Worm (Caenorhabditis elegans): ENCODE measurements around the gene Y75B7AL.2.
A peak's percentile ranks its signal among the peaks of the same experiment; 100 is the strongest.

The Y75B7AL.2 gene

DNA sequence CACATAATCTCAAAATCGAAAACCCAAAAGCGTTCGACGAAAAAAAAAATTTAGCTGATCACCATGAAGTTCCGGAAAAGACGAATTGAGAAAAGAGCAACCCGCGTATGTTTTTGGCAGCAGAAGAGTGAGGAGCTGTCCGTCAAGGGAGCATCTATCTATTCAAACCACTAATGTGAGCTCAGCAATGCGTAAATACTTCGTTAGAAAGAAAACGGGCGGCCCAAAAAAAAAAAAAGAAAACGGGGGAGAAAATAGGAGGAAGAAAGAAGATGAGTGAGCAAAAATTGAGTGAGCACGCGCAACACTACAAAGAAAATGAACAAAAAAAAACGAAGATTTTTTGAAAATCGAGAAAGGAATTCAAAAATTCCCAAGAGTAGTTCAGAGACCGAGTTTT lies 6.4 kb upstream of the Y75B7AL.2 start:
- TF ChIP-seq repo-1 (tag; optimal IDR thresholded peaks at IDR 0.05) (no peak), athp-1 (tag; optimal IDR thresholded peaks at IDR 0.05) (no peak), ceh-100 (GFP tag; IDR thresholded peaks at IDR 0.05) (no peak), dox-1 (GFP tag; IDR thresholded peaks at IDR 0.05) (no peak), hlh-26 (GFP tag; conservative IDR thresholded peaks at IDR 0.05) (no peak), F52B5.7 (tag; optimal IDR thresholded peaks at IDR 0.05) (no peak), madf-3 (GFP tag; IDR thresholded peaks at IDR 0.05) (no peak), rpc-1 (optimal IDR thresholded peaks at IDR 0.05) (no peak), rpc-1 (tag; optimal IDR thresholded peaks at IDR 0.05) (no peak), ceh-40 (GFP tag; IDR thresholded peaks at IDR 0.05) (no peak), ama-1 (optimal IDR thresholded peaks at IDR 0.05) (no peak), ama-1 (GFP tag; optimal IDR thresholded peaks at IDR 0.05) (no peak), B0261.1 (tag; optimal IDR thresholded peaks at IDR 0.05) (no peak), snpc-1.1 (tag; optimal IDR thresholded peaks at IDR 0.05; ENCODE audit: insufficient read depth) (no peak), nfya-2 (GFP tag; IDR thresholded peaks at IDR 0.05) (no peak), lag-1 (GFP tag; IDR thresholded peaks at IDR 0.05) (no peak), rec-8 (tag; optimal IDR thresholded peaks at IDR 0.05) (no peak), efl-1 (GFP tag; optimal IDR thresholded peaks at IDR 0.05) (no peak), K11D2.4 (GFP tag; IDR thresholded peaks at IDR 0.05) (no peak)

DNA sequence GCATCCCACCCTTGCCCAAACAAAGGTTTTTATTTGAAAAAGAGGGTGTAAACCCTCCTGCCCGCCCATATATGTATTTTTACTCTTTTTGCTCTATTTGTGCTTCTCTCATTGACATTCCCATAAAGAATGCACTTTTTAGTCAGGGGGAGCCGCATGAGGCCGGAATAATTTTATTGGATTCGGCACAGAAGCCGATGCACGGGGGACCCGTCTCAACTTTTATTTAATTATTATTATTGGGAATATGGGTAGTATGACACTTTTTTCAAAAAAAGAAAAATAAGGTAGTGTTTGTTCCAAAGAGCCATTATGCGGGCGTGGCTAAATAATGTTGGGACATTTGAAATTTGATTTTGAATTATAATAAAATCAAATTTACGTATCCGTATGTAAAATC lies 4.1 kb upstream of the Y75B7AL.2 start:
- TF ChIP-seq lir-1 (GFP tag; conservative IDR thresholded peaks at IDR 0.05) (no peak), B0019.2 (GFP tag; conservative IDR thresholded peaks at IDR 0.05) (no peak), ceh-100 (GFP tag; IDR thresholded peaks at IDR 0.05) (no peak), attf-3 (GFP tag; conservative IDR thresholded peaks at IDR 0.05) (no peak), Y53G8AR.9 (GFP tag; conservative IDR thresholded peaks at IDR 0.05) (no peak), unc-62 (GFP tag; optimal IDR thresholded peaks at IDR 0.05) (no peak)

DNA sequence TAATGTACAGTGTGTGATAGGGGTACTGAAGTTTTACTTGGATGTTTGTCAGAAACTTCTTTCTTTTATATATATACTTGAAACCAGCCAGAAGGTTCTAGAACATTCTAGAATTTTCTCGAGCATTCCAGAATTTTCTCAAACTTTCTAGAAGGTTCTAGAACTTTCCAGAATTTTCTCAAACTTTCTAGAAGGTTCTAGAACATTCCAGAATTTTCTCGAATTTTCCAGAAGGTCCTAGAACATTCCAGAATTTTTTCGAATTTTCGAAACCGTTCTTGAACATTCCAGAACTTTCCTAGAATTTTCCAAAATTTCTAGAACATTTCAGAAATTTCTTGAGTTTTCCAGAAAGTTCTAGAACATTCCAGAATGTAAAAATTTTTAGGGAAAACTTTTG lies 2.7 kb downstream of the Y75B7AL.2 start:
- TF ChIP-seq rpc-1 (optimal IDR thresholded peaks at IDR 0.05) (peak; percentile 41), rpc-1 (tag; optimal IDR thresholded peaks at IDR 0.05) (no peak), xnd-1 (tag; optimal IDR thresholded peaks at IDR 0.05) (no peak), madf-6 (GFP tag; IDR thresholded peaks at IDR 0.05) (0 out of 2 replicates have a peak, but pooled peaks have one; percentile 24), dox-1 (GFP tag; IDR thresholded peaks at IDR 0.05) (peak; percentile 63), hsf-1 (GFP tag; IDR thresholded peaks at IDR 0.05) (peak; percentile 96), D2030.7 (GFP tag; IDR thresholded peaks at IDR 0.05) (0 out of 2 replicates have a peak, but pooled peaks have one; percentile 19)

DNA sequence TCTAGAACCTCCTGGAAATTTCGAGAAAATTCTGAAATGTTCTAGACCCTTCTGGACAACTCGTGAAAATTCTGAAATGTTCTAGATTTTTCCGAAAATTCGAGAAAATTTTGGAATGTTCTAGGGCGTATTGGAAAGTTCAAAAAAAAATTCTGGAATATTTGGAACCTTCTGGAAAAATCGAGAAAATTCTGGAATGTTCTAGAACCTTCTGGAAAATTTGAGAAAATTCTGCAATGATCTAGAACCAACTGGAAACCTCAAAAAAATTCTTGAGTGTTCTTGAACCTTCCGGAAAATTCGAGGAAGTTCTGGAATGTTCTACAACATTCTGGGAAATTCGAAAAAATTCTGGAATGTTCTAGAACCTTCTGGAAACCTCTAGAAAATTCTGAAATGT lies 5.6 kb downstream of the Y75B7AL.2 start:
- TF ChIP-seq dox-1 (GFP tag; IDR thresholded peaks at IDR 0.05) (0 out of 2 replicates have a peak, but pooled peaks have one; percentile 10), rpc-1 (optimal IDR thresholded peaks at IDR 0.05) (peak; percentile 38), rpc-1 (tag; optimal IDR thresholded peaks at IDR 0.05) (no peak), hsf-1 (GFP tag; IDR thresholded peaks at IDR 0.05) (peak; percentile 90), ama-1 (optimal IDR thresholded peaks at IDR 0.05) (no peak), ama-1 (GFP tag; optimal IDR thresholded peaks at IDR 0.05) (no peak)

DNA sequence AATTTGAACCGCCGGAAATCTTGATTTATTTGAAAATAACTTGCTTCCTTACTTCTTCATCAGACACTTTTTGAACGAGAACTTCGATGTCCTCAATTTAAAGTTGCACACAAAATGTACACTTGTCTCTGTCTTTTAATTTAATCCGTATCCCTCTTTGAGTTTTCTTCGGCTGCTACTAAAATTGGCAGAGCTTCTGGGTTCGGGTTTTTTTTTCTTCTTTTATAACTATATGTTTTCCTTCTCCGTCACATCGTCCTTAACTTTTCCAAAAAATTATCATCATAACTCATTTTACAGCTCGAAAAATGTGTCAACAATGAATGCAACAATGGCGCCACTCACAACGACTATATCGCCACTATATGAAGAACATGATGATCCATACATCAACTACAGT lies 6.1 kb downstream of the Y75B7AL.2 start, which contains the start of gene glb-33:
Gene glb-33, plus strand, starts transcription at position 301 of the 400 bp plus-strand sequence.
- no peak for TF ChIP-seq madf-3 (GFP tag; IDR thresholded peaks at IDR 0.05)
- TF ChIP-seq zim-3 (tag; optimal IDR thresholded peaks at IDR 0.05): no peak
- no peak for TF ChIP-seq hsf-1 (GFP tag; IDR thresholded peaks at IDR 0.05)
- no peak for TF ChIP-seq him-1 (tag; optimal IDR thresholded peaks at IDR 0.05)
- TF ChIP-seq nfyb-1 (GFP tag; IDR thresholded peaks at IDR 0.05): no peak
- no peak for TF ChIP-seq dpl-1 (GFP tag; optimal IDR thresholded peaks at IDR 0.05)
- no peak for TF ChIP-seq let-526 (GFP tag; IDR thresholded peaks at IDR 0.05)
- no peak for TF ChIP-seq ets-4 (GFP tag; optimal IDR thresholded peaks at IDR 0.05)
- TF ChIP-seq die-1 (tag; optimal IDR thresholded peaks at IDR 0.05): no peak
- no peak for TF ChIP-seq cebp-1 (GFP tag; IDR thresholded peaks at IDR 0.05)
- TF ChIP-seq cebp-1 (tag; optimal IDR thresholded peaks at IDR 0.05): no peak
- TF ChIP-seq pbrm-1 (GFP tag; IDR thresholded peaks at IDR 0.05): no peak
- TF ChIP-seq ztf-6 (GFP tag; IDR thresholded peaks at IDR 0.05): no peak
- no peak for TF ChIP-seq B0019.2 (GFP tag; conservative IDR thresholded peaks at IDR 0.05)

Data from whole organism, young adult.